Fruit fly (Drosophila melanogaster) Kc167 (cell line): ENCODE results near the gene Ptp99A.

ENCODE experiments used
- h ChIP-seq: fragments of >200 bp; optimal IDR thresholded peaks from 3 replicates; lab custom pipeline; 2018; ENCODE audit warnings: missing external identifiers
- psq ChIP-seq: fragments of >200 bp; optimal IDR thresholded peaks from 2 replicates; lab custom pipeline; 2017; ENCODE audit warnings: missing external identifiers

- TF ChIP-seq psq (no peak), h (lab: Kevin White, UChicago) (no peak)
Observed at dm6 chr3R:29517923-29518322, 140.5 kb downstream of the Ptp99A start.
